Fruit fly (Drosophila melanogaster) whole organism, prepupa: ENCODE results near the gene cbt.

ENCODE experiments used
- Blimp-1 ChIP-seq: fragments of 200-800 bp; sonication (Bioruptor generic); optimal IDR thresholded peaks from 3 replicates; lab custom pipeline; 2017; ENCODE audit warnings: missing biosample characterization, missing genetic modification characterization, mild to moderate bottlenecking, moderate library complexity, missing genetic modification reagents
- CG10631 ChIP-seq: fragments of 200-800 bp; sonication (Bioruptor generic); optimal IDR thresholded peaks from 2 replicates; lab custom pipeline; 2016; ENCODE audit warnings: missing biosample characterization, missing genetic modification characterization
- CG10669 ChIP-seq: fragments of 200-800 bp; sonication (Bioruptor generic); optimal IDR thresholded peaks from 3 replicates; lab custom pipeline; 2018; ENCODE audit warnings: missing biosample characterization, mild to moderate bottlenecking, missing genetic modification characterization, moderate library complexity
- CG11294 ChIP-seq: fragments of 200-800 bp; sonication (Bioruptor generic); IDR thresholded peaks from 2 replicates; pipeline ENCODE4 v1.3.6; 2022; ENCODE audit warnings: missing biosample characterization, missing genetic modification characterization
- CG11762 ChIP-seq: fragments of 200-800 bp; sonication (Bioruptor generic); optimal IDR thresholded peaks from 3 replicates; lab custom pipeline; 2016; ENCODE audit warnings: missing biosample characterization, missing genetic modification characterization; ENCODE audit not compliant: insufficient read depth
- CG11902 ChIP-seq: fragments of 200-800 bp; sonication (Bioruptor generic); optimal IDR thresholded peaks from 3 replicates; lab custom pipeline; 2016; ENCODE audit warnings: missing biosample characterization, missing genetic modification characterization
- CG15336 ChIP-seq: fragments of 200-800 bp; sonication (Bioruptor generic); IDR thresholded peaks from 2 replicates; pipeline ENCODE4 v1.3.6; 2022; ENCODE audit warnings: missing biosample characterization, missing genetic modification characterization
- CG1621 ChIP-seq: fragments of 200-800 bp; sonication (Bioruptor generic); optimal IDR thresholded peaks from 3 replicates; lab custom pipeline; 2018; ENCODE audit warnings: missing biosample characterization, mild to moderate bottlenecking, missing genetic modification characterization
- CG16779 ChIP-seq: fragments of 200-800 bp; sonication (Bioruptor generic); optimal IDR thresholded peaks from 3 replicates; lab custom pipeline; 2017; ENCODE audit warnings: missing biosample characterization, mild to moderate bottlenecking, missing genetic modification characterization
- CG31627 ChIP-seq: fragments of 200-800 bp; sonication (Bioruptor generic); optimal IDR thresholded peaks from 3 replicates; lab custom pipeline; 2016; ENCODE audit warnings: missing biosample characterization, missing genetic modification characterization
- CG32006 ChIP-seq: fragments of 200-800 bp; sonication (Bioruptor generic); optimal IDR thresholded peaks from 3 replicates; lab custom pipeline; 2017; ENCODE audit warnings: missing biosample characterization, mild to moderate bottlenecking, missing genetic modification characterization
- CG34406 ChIP-seq: fragments of 200-800 bp; sonication (Bioruptor generic); optimal IDR thresholded peaks from 3 replicates; lab custom pipeline; 2016; ENCODE audit warnings: missing biosample characterization, missing genetic modification characterization
- CG3919 ChIP-seq: fragments of 200-800 bp; sonication (Bioruptor generic); optimal IDR thresholded peaks from 3 replicates; lab custom pipeline; 2016; ENCODE audit warnings: missing biosample characterization, missing genetic modification characterization
- CG6163 ChIP-seq: fragments of 200-800 bp; sonication (Bioruptor generic); IDR thresholded peaks from 3 replicates; pipeline ENCODE4 v1.3.6; 2022; ENCODE audit warnings: missing biosample characterization, missing genetic modification characterization
- CG6276 ChIP-seq: fragments of 200-800 bp; sonication (Bioruptor generic); optimal IDR thresholded peaks from 2 replicates; lab custom pipeline; 2017; ENCODE audit warnings: missing biosample characterization, mild to moderate bottlenecking, missing genetic modification characterization
- CG6792 ChIP-seq: fragments of 200-800 bp; sonication (Bioruptor generic); optimal IDR thresholded peaks from 3 replicates; lab custom pipeline; 2016; ENCODE audit warnings: missing biosample characterization, missing genetic modification characterization
- CG6808 ChIP-seq: fragments of 200-800 bp; sonication (Bioruptor generic); optimal IDR thresholded peaks from 3 replicates; lab custom pipeline; 2017; ENCODE audit warnings: missing biosample characterization, missing genetic modification characterization, mild to moderate bottlenecking, moderate library complexity, missing genetic modification reagents
- CG7368 ChIP-seq: fragments of 200-800 bp; sonication (Bioruptor generic); optimal IDR thresholded peaks from 3 replicates; lab custom pipeline; 2016; ENCODE audit warnings: missing biosample characterization, missing genetic modification characterization
- CG8119 ChIP-seq: fragments of 200-800 bp; sonication (Bioruptor generic); IDR thresholded peaks from 3 replicates; pipeline ENCODE4 v1.3.6; 2022; ENCODE audit warnings: missing biosample characterization, missing genetic modification characterization
- CG8319 ChIP-seq: fragments of 200-800 bp; sonication (Bioruptor generic); optimal IDR thresholded peaks from 3 replicates; lab custom pipeline; 2016; ENCODE audit warnings: missing biosample characterization, missing genetic modification characterization
- CG8632 ChIP-seq: fragments of 200-800 bp; sonication (Bioruptor generic); optimal IDR thresholded peaks from 3 replicates; lab custom pipeline; 2016; ENCODE audit warnings: missing biosample characterization, missing genetic modification characterization
- CG9139 ChIP-seq: fragments of 200-800 bp; sonication (Bioruptor generic); optimal IDR thresholded peaks from 3 replicates; lab custom pipeline; 2017; ENCODE audit warnings: missing biosample characterization, mild to moderate bottlenecking, missing genetic modification characterization
- Eip75B ChIP-seq: fragments of 200-800 bp; sonication (Bioruptor generic); optimal IDR thresholded peaks from 3 replicates; lab custom pipeline; 2016; ENCODE audit warnings: missing biosample characterization, missing genetic modification characterization
- Eip78C ChIP-seq: fragments of 200-800 bp; sonication (Bioruptor generic); peaks from one replicate; lab custom pipeline; 2016; ENCODE audit warnings: missing biosample characterization, missing genetic modification characterization
- Eip93F ChIP-seq: fragments of 200-800 bp; sonication (Bioruptor generic); optimal IDR thresholded peaks from 2 replicates; lab custom pipeline; 2016; ENCODE audit warnings: missing biosample characterization, mild to moderate bottlenecking, missing genetic modification characterization
- Ets21C ChIP-seq: fragments of 200-800 bp; sonication (Bioruptor generic); optimal IDR thresholded peaks from 3 replicates; lab custom pipeline; 2016; ENCODE audit warnings: missing biosample characterization, missing genetic modification characterization
- Ets96B ChIP-seq: fragments of 200-800 bp; optimal IDR thresholded peaks from 2 replicates; lab custom pipeline; 2019; ENCODE audit warnings: missing biosample characterization, mild to moderate bottlenecking, missing genetic modification characterization, moderate library complexity
- Hr38 ChIP-seq: sonication (Bioruptor generic); optimal IDR thresholded peaks from 2 replicates; lab custom pipeline; 2016; ENCODE audit warnings: missing biosample characterization, missing genetic modification characterization
- Hr39 ChIP-seq: fragments of 200-800 bp; sonication (Bioruptor generic); optimal IDR thresholded peaks from 2 replicates; lab custom pipeline; 2016; ENCODE audit warnings: missing biosample characterization, missing genetic modification characterization
- Hr4 ChIP-seq: fragments of 200-800 bp; sonication (Bioruptor generic); optimal IDR thresholded peaks from 3 replicates; lab custom pipeline; 2016; ENCODE audit warnings: missing biosample characterization, missing genetic modification characterization
- Lpt ChIP-seq: fragments of 200-800 bp; sonication (Bioruptor generic); optimal IDR thresholded peaks from 3 replicates; lab custom pipeline; 2016; ENCODE audit warnings: missing biosample characterization, missing genetic modification characterization
- Met ChIP-seq: fragments of 200-800 bp; sonication (Bioruptor generic); optimal IDR thresholded peaks from 3 replicates; lab custom pipeline; 2016; ENCODE audit warnings: missing biosample characterization, missing genetic modification characterization
- OdsH ChIP-seq: fragments of 200-800 bp; sonication (Bioruptor generic); optimal IDR thresholded peaks from 3 replicates; lab custom pipeline; 2016; ENCODE audit warnings: missing biosample characterization, missing genetic modification characterization
- Smox ChIP-seq: fragments of 200-800 bp; sonication (Bioruptor generic); optimal IDR thresholded peaks from 3 replicates; lab custom pipeline; 2016; ENCODE audit warnings: missing biosample characterization, missing genetic modification characterization
- Sox102F ChIP-seq: fragments of 200-800 bp; sonication (Bioruptor generic); optimal IDR thresholded peaks from 2 replicates; lab custom pipeline; 2016; ENCODE audit warnings: missing biosample characterization, mild to moderate bottlenecking, missing genetic modification characterization
- Sox14 ChIP-seq: fragments of 200-800 bp; sonication (Bioruptor generic); optimal IDR thresholded peaks from 3 replicates; lab custom pipeline; 2016; ENCODE audit warnings: missing biosample characterization, missing genetic modification characterization
- Sox15 ChIP-seq: fragments of 200-800 bp; sonication (Bioruptor generic); optimal IDR thresholded peaks from 3 replicates; lab custom pipeline; 2016; ENCODE audit warnings: missing biosample characterization, missing genetic modification characterization
- achi ChIP-seq: fragments of 200-800 bp; sonication (Bioruptor generic); optimal IDR thresholded peaks from 3 replicates; lab custom pipeline; 2016; ENCODE audit warnings: missing biosample characterization, missing genetic modification characterization
- acj6 ChIP-seq: fragments of 200-800 bp; sonication (Bioruptor generic); optimal IDR thresholded peaks from 3 replicates; lab custom pipeline; 2016; ENCODE audit warnings: missing biosample characterization, missing genetic modification characterization
- cyc ChIP-seq: fragments of 200-800 bp; sonication (Bioruptor generic); optimal IDR thresholded peaks from 3 replicates; lab custom pipeline; 2016; ENCODE audit warnings: missing biosample characterization, missing genetic modification characterization
- eg ChIP-seq: fragments of 200-800 bp; sonication (Bioruptor generic); IDR thresholded peaks from 3 replicates; pipeline ENCODE4 v1.3.6; 2022; ENCODE audit warnings: missing biosample characterization, missing genetic modification characterization
- esn ChIP-seq: fragments of 200-800 bp; sonication (Bioruptor generic); optimal IDR thresholded peaks from 2 replicates; lab custom pipeline; 2016; ENCODE audit warnings: missing biosample characterization, mild to moderate bottlenecking, missing genetic modification characterization, moderate library complexity
- fd59A ChIP-seq: fragments of 200-800 bp; sonication (Bioruptor generic); optimal IDR thresholded peaks from 2 replicates; lab custom pipeline; 2017; ENCODE audit warnings: missing biosample characterization, mild to moderate bottlenecking, missing genetic modification characterization, missing genetic modification reagents
- fkh ChIP-seq: fragments of 200-800 bp; sonication (Bioruptor generic); optimal IDR thresholded peaks from 3 replicates; lab custom pipeline; 2017; ENCODE audit warnings: missing biosample characterization, mild to moderate bottlenecking, missing genetic modification characterization, moderate library complexity
- lz ChIP-seq: fragments of 200-800 bp; sonication (Bioruptor generic); optimal IDR thresholded peaks from 3 replicates; lab custom pipeline; 2016; ENCODE audit warnings: missing biosample characterization, missing genetic modification characterization
- net ChIP-seq: fragments of 200-800 bp; sonication (Bioruptor generic); optimal IDR thresholded peaks from 3 replicates; lab custom pipeline; 2016; ENCODE audit warnings: missing biosample characterization, missing genetic modification characterization
- pdm3 ChIP-seq: fragments of 200-800 bp; sonication (Bioruptor generic); optimal IDR thresholded peaks from 3 replicates; lab custom pipeline; 2016; ENCODE audit warnings: missing biosample characterization, missing genetic modification characterization
- salr ChIP-seq, 2 experiments: fragments of 200-800 bp; sonication (Bioruptor generic); optimal IDR thresholded peaks; 3 replicates each; lab custom pipeline; 2016 to 2018; ENCODE audit warnings: missing biosample characterization in 2 of 2, missing genetic modification characterization in 2 of 2, mild to moderate bottlenecking in 1 of 2
- svp ChIP-seq: fragments of 200-800 bp; sonication (Bioruptor generic); peaks from one replicate; lab custom pipeline; 2016; ENCODE audit warnings: missing biosample characterization, missing genetic modification characterization
- topi ChIP-seq: fragments of 200-800 bp; sonication (Bioruptor generic); optimal IDR thresholded peaks from 3 replicates; lab custom pipeline; 2016; ENCODE audit warnings: missing biosample characterization, missing genetic modification characterization
- vri ChIP-seq: fragments of 200-800 bp; sonication (Bioruptor generic); optimal IDR thresholded peaks from 3 replicates; lab custom pipeline; 2016; ENCODE audit warnings: missing biosample characterization, mild to moderate bottlenecking, missing genetic modification characterization

Gene cbt

dm6 chr2L:520331-521000 lies 41.0 kb upstream of the cbt start:
- peak; percentile 67 for TF ChIP-seq Sox15 (GFP tag; lab: Kevin White, UChicago)
- TF ChIP-seq CG3919 = peak; percentile 75
- TF ChIP-seq esn (GFP tag; lab: Kevin White, UChicago) = peak; percentile 62
- TF ChIP-seq Eip93F (GFP tag; lab: Kevin White, UChicago) = no peak
- TF ChIP-seq CG8119 (GFP tag; lab: Robert Waterston, UW) = no peak
- peak; percentile 40 for TF ChIP-seq Smox (GFP tag; lab: Kevin White, UChicago)
- peak; percentile 47 for TF ChIP-seq Ets21C (GFP tag; lab: Kevin White, UChicago)
- no peak for TF ChIP-seq CG9139
- TF ChIP-seq CG16779 (tag; lab: Kevin White, UChicago) = peak; percentile 38
- TF ChIP-seq CG6163 (GFP tag; lab: Robert Waterston, UW) = 0 out of 3 replicates have a peak, but pooled peaks have one; percentile 64
- TF ChIP-seq CG1621 (tag; lab: Kevin White, UChicago) = peak; percentile 33
- peak; percentile 49 for TF ChIP-seq Sox102F (GFP tag; lab: Kevin White, UChicago)
- peak; percentile 67 for TF ChIP-seq OdsH (GFP tag; lab: Kevin White, UChicago)
- peak; percentile 70 for TF ChIP-seq svp (GFP tag; lab: Kevin White, UChicago)
- peak; percentile 45 for TF ChIP-seq CG7368 (GFP tag; lab: Kevin White, UChicago)
- TF ChIP-seq acj6 (GFP tag; lab: Kevin White, UChicago) = peak; percentile 59
- 0 out of 3 replicates have a peak, but pooled peaks have one; percentile 44 for TF ChIP-seq eg (GFP tag; lab: Robert Waterston, UW)
- peak; percentile 59 for TF ChIP-seq CG11902 (GFP tag; lab: Kevin White, UChicago)
- TF ChIP-seq CG6808 (GFP tag; lab: Kevin White, UChicago) = no peak
- TF ChIP-seq CG6792 (GFP tag; lab: Kevin White, UChicago) = peak; percentile 65
- peak; percentile 66 for TF ChIP-seq CG34406 (GFP tag; lab: Kevin White, UChicago)
- peak; percentile 68 for TF ChIP-seq CG8632 (GFP tag; lab: Kevin White, UChicago)
- TF ChIP-seq CG15336 = peak; percentile 53
- peak; percentile 59 for TF ChIP-seq vri
- TF ChIP-seq CG32006 = peak; percentile 13
- peak; percentile 11 for TF ChIP-seq CG10669 (GFP tag; lab: Kevin White, UChicago)
- peak; percentile 63 for TF ChIP-seq topi (GFP tag; lab: Kevin White, UChicago)
- TF ChIP-seq CG31627 (GFP tag; lab: Kevin White, UChicago) = peak; percentile 57
- no peak for TF ChIP-seq CG11294 (GFP tag; lab: Robert Waterston, UW)
- peak; percentile 68 for TF ChIP-seq achi (GFP tag; lab: Kevin White, UChicago)
- peak; percentile 75 for TF ChIP-seq Eip75B (GFP tag; lab: Kevin White, UChicago)
- peak; percentile 37 for TF ChIP-seq Sox14 (GFP tag; lab: Kevin White, UChicago)
- no peak for TF ChIP-seq Blimp-1 (GFP tag; lab: Kevin White, UChicago)
- peak; percentile 93 for TF ChIP-seq Eip78C (GFP tag; lab: Kevin White, UChicago)
- TF ChIP-seq fkh = no peak
- TF ChIP-seq lz (GFP tag; lab: Kevin White, UChicago) = peak; percentile 43
- no peak for TF ChIP-seq CG6276
- peak; percentile 61 for TF ChIP-seq Ets96B (tag; lab: Kevin White, UChicago)
- peak; percentile 47 for TF ChIP-seq cyc (GFP tag; lab: Kevin White, UChicago)
- peak; percentile 65 for TF ChIP-seq Met
- TF ChIP-seq pdm3 = peak; percentile 78
- peak; percentile 43 for TF ChIP-seq net (GFP tag; lab: Kevin White, UChicago)
- peak; percentile 25 for TF ChIP-seq fd59A (GFP tag; lab: Kevin White, UChicago)
- TF ChIP-seq salr (GFP tag; optimal IDR thresholded peaks at IDR 0.05; lab: Kevin White, UChicago) = peak in 1 of 2 experiments; percentile 25
- peak; percentile 16 for TF ChIP-seq CG8319 (GFP tag; lab: Kevin White, UChicago)
- no peak for TF ChIP-seq Lpt
- no peak for TF ChIP-seq CG11762 (GFP tag; lab: Kevin White, UChicago)
- TF ChIP-seq Hr38 (GFP tag; lab: Kevin White, UChicago) = no peak
- peak; percentile 51 for TF ChIP-seq Hr4 (GFP tag; lab: Kevin White, UChicago)
- TF ChIP-seq Hr39 (GFP tag; lab: Kevin White, UChicago) = peak; percentile 60
- TF ChIP-seq CG10631 (GFP tag; lab: Kevin White, UChicago) = peak; percentile 54
